Fruit fly (Drosophila melanogaster): ENCODE measurements around the gene CG5973.

dm6 chr2L:7427067-7427785 lies 10.1 kb upstream of the CG5973 start:
- TF ChIP-seq ttk (optimal IDR thresholded peaks at IDR 0.05) = no peak
- no peak for TF ChIP-seq insv (optimal IDR thresholded peaks at IDR 0.05)
- TF ChIP-seq Myc (optimal IDR thresholded peaks at IDR 0.05) = no peak
- TF ChIP-seq psq (optimal IDR thresholded peaks at IDR 0.05) = no peak
- TF ChIP-seq Sin3A (optimal IDR thresholded peaks at IDR 0.05) = no peak
- TF ChIP-seq h (optimal IDR thresholded peaks at IDR 0.05) = no peak
